Worm (Caenorhabditis elegans) whole organism, L1 larva: ENCODE results near the gene F54E12.2.

Source experiments
- C04F5.9 ChIP-seq: sonication (generic microtip); optimal IDR thresholded peaks from 2 replicates; lab custom pipeline; 2016; ENCODE audit warnings: missing genetic modification characterization, missing compliant biosample characterization
- F16B12.6 ChIP-seq: fragments of 150-350 bp; optimal IDR thresholded peaks from 2 replicates; lab custom pipeline; 2014; ENCODE audit warnings: missing biosample characterization, missing genetic modification characterization
- aha-1 ChIP-seq: fragments of 150-350 bp; optimal IDR thresholded peaks from 2 replicates; lab custom pipeline; 2014; ENCODE audit warnings: missing biosample characterization, missing genetic modification characterization
- ama-1 ChIP-seq: fragments of 150-350 bp; optimal IDR thresholded peaks from 2 replicates; lab custom pipeline; 2014
- blmp-1 ChIP-seq: fragments of 150-350 bp; optimal IDR thresholded peaks from 2 replicates; lab custom pipeline; 2014; ENCODE audit warnings: missing biosample characterization, missing genetic modification characterization
- ces-1 ChIP-seq: fragments of 150-350 bp; optimal IDR thresholded peaks from 2 replicates; lab custom pipeline; 2014; ENCODE audit warnings: missing biosample characterization, missing genetic modification reagents, missing genetic modification characterization
- dpl-1 ChIP-seq, 3 experiments: fragments of 150-350 bp in 2 of 3; sonication (generic microtip) in 1 of 3; optimal IDR thresholded peaks; 2 replicates each; lab custom pipeline; 2014 to 2017; ENCODE audit warnings: missing biosample characterization in 3 of 3, missing genetic modification characterization in 3 of 3, missing genetic modification reagents in 3 of 3
- dsc-1 ChIP-seq: sonication (generic microtip); optimal IDR thresholded peaks from 2 replicates; lab custom pipeline; 2016; ENCODE audit warnings: mild to moderate bottlenecking, missing genetic modification characterization, missing compliant biosample characterization
- efl-3 ChIP-seq: fragments of 200-800 bp; sonication (Bioruptor generic); optimal IDR thresholded peaks from 2 replicates; lab custom pipeline; 2018; ENCODE audit warnings: mild to moderate bottlenecking, missing genetic modification characterization, missing compliant biosample characterization
- egl-13 ChIP-seq: sonication (generic microtip); optimal IDR thresholded peaks from 2 replicates; lab custom pipeline; 2016; ENCODE audit warnings: missing genotype, missing genetic modification reagents, missing genetic modification characterization, missing compliant biosample characterization
- egl-27 ChIP-seq, 2 experiments: fragments of 150-350 bp in 1 of 2; sonication (generic microtip); optimal IDR thresholded peaks; 3 replicates each; lab custom pipeline; 2017 to 2018; ENCODE audit warnings: missing biosample characterization in 2 of 2, missing genetic modification characterization in 2 of 2, missing genetic modification reagents in 2 of 2
- ets-5 ChIP-seq: fragments of 200-800 bp; sonication (Bioruptor generic); IDR thresholded peaks from 2 replicates; pipeline ENCODE4 v1.3.6; 2022; ENCODE audit warnings: missing genetic modification characterization, missing compliant biosample characterization
- fkh-8 ChIP-seq: sonication (generic microtip); optimal IDR thresholded peaks from 2 replicates; lab custom pipeline; 2016; ENCODE audit warnings: mild to moderate bottlenecking, missing genetic modification characterization, missing compliant biosample characterization
- grh-1 ChIP-seq: fragments of 200-800 bp; sonication (Bioruptor generic); IDR thresholded peaks from 2 replicates; pipeline ENCODE4 v1.3.6; 2022; ENCODE audit warnings: missing genetic modification reagents, missing genetic modification characterization, missing compliant biosample characterization
- hlh-17 ChIP-seq: fragments of 200-800 bp; sonication (Bioruptor generic); optimal IDR thresholded peaks from 2 replicates; lab custom pipeline; 2018; ENCODE audit warnings: missing genetic modification characterization, mild to moderate bottlenecking, missing compliant biosample characterization, moderate library complexity, borderline replicate concordance
- hlh-4 ChIP-seq: sonication (generic microtip); optimal IDR thresholded peaks from 2 replicates; lab custom pipeline; 2016; ENCODE audit warnings: mild to moderate bottlenecking, missing genetic modification characterization, missing compliant biosample characterization
- irx-1 ChIP-seq: sonication (generic microtip); optimal IDR thresholded peaks from 2 replicates; lab custom pipeline; 2016; ENCODE audit warnings: missing genetic modification characterization, missing compliant biosample characterization
- jun-1 ChIP-seq: fragments of 150-350 bp; optimal IDR thresholded peaks from 2 replicates; lab custom pipeline; 2014; ENCODE audit warnings: missing biosample characterization, missing genetic modification reagents, missing genetic modification characterization
- lin-14 ChIP-seq: fragments of 200-800 bp; sonication (Bioruptor generic); optimal IDR thresholded peaks from 2 replicates; lab custom pipeline; 2018; ENCODE audit warnings: mild to moderate bottlenecking, missing genetic modification characterization, moderate library complexity, missing compliant biosample characterization
- lin-15B ChIP-seq: fragments of 150-350 bp; sonication (generic microtip); optimal IDR thresholded peaks from 3 replicates; lab custom pipeline; 2014; ENCODE audit warnings: missing biosample characterization, missing genetic modification characterization
- lin-35 ChIP-seq, 2 experiments: fragments of 150-350 bp; optimal IDR thresholded peaks; 2 replicates each; lab custom pipeline; 2014; ENCODE audit warnings: missing biosample characterization in 2 of 2, missing genetic modification characterization in 2 of 2, missing genetic modification reagents in 2 of 2
- lin-39 ChIP-seq: fragments of 150-350 bp; optimal IDR thresholded peaks from 2 replicates; lab custom pipeline; 2014; ENCODE audit warnings: missing biosample characterization, missing genetic modification reagents, missing genetic modification characterization
- lir-3 ChIP-seq: sonication (generic microtip); optimal IDR thresholded peaks from 2 replicates; lab custom pipeline; 2016; ENCODE audit warnings: mild to moderate bottlenecking, missing genetic modification characterization, moderate library complexity, missing compliant biosample characterization; ENCODE audit not compliant: poor library complexity
- lsy-2 ChIP-seq, 2 experiments: fragments of 150-350 bp; optimal IDR thresholded peaks; 2 replicates each; lab custom pipeline; 2014; ENCODE audit warnings: missing biosample characterization in 2 of 2, missing genetic modification characterization in 2 of 2
- mdl-1 ChIP-seq, 2 experiments: fragments of 150-350 bp; optimal IDR thresholded peaks; 2 replicates each; lab custom pipeline; 2014 to 2017; ENCODE audit warnings: missing biosample characterization in 2 of 2, missing genetic modification characterization in 2 of 2, inconsistent platforms in 1 of 2
- mef-2 ChIP-seq: fragments of 150-350 bp; optimal IDR thresholded peaks from 2 replicates; lab custom pipeline; 2014; ENCODE audit warnings: missing biosample characterization, missing genetic modification characterization
- nhr-28 ChIP-seq: fragments of 150-350 bp; optimal IDR thresholded peaks from 2 replicates; lab custom pipeline; 2014; ENCODE audit warnings: missing biosample characterization, missing genetic modification characterization
- nhr-47 ChIP-seq: sonication (generic microtip); optimal IDR thresholded peaks from 2 replicates; lab custom pipeline; 2016; ENCODE audit warnings: mild to moderate bottlenecking, missing genetic modification characterization, moderate library complexity, missing compliant biosample characterization
- nhr-71 ChIP-seq: sonication (generic microtip); optimal IDR thresholded peaks from 2 replicates; lab custom pipeline; 2016; ENCODE audit warnings: mild to moderate bottlenecking, missing genetic modification characterization, moderate library complexity, missing compliant biosample characterization
- nhr-84 ChIP-seq: sonication (generic microtip); optimal IDR thresholded peaks from 2 replicates; lab custom pipeline; 2017; ENCODE audit warnings: missing biosample characterization, missing genetic modification characterization
- nhr-85 ChIP-seq: sonication (generic microtip); peaks from one replicate; lab custom pipeline; 2016; ENCODE audit warnings: missing genetic modification characterization, inconsistent platforms, missing compliant biosample characterization
- pag-3 ChIP-seq: sonication (generic microtip); optimal IDR thresholded peaks from 2 replicates; lab custom pipeline; 2017; ENCODE audit warnings: missing genetic modification characterization, mild to moderate bottlenecking, missing compliant biosample characterization, antibody characterized with exemption, borderline replicate concordance; ENCODE audit not compliant: insufficient read depth
- pax-3 ChIP-seq: fragments of 200-800 bp; sonication (Bioruptor generic); optimal IDR thresholded peaks from 2 replicates; lab custom pipeline; 2018; ENCODE audit warnings: mild to moderate bottlenecking, missing genetic modification characterization, moderate library complexity, missing compliant biosample characterization
- rnt-1 ChIP-seq: sonication (generic microtip); optimal IDR thresholded peaks from 2 replicates; lab custom pipeline; 2016; ENCODE audit warnings: mild to moderate bottlenecking, missing genetic modification characterization, moderate library complexity, missing compliant biosample characterization
- skn-1 ChIP-seq: fragments of 150-350 bp; optimal IDR thresholded peaks from 2 replicates; lab custom pipeline; 2014; ENCODE audit warnings: missing biosample characterization, missing genetic modification characterization
- snu-23 ChIP-seq: sonication (generic microtip); optimal IDR thresholded peaks from 2 replicates; lab custom pipeline; 2016; ENCODE audit warnings: missing genetic modification characterization, missing compliant biosample characterization
- swsn-7 ChIP-seq: sonication (generic microtip); optimal IDR thresholded peaks from 2 replicates; lab custom pipeline; 2016; ENCODE audit warnings: missing genetic modification characterization, missing compliant biosample characterization
- unc-130 ChIP-seq: fragments of 150-350 bp; optimal IDR thresholded peaks from 2 replicates; lab custom pipeline; 2017; ENCODE audit warnings: missing biosample characterization, missing genetic modification characterization, inconsistent platforms
- zip-4 ChIP-seq: fragments of 200-800 bp; sonication (Bioruptor generic); optimal IDR thresholded peaks from 2 replicates; lab custom pipeline; 2018; ENCODE audit warnings: mild to moderate bottlenecking, missing genetic modification characterization, moderate library complexity, missing compliant biosample characterization

F54E12.2 gene

DNA sequence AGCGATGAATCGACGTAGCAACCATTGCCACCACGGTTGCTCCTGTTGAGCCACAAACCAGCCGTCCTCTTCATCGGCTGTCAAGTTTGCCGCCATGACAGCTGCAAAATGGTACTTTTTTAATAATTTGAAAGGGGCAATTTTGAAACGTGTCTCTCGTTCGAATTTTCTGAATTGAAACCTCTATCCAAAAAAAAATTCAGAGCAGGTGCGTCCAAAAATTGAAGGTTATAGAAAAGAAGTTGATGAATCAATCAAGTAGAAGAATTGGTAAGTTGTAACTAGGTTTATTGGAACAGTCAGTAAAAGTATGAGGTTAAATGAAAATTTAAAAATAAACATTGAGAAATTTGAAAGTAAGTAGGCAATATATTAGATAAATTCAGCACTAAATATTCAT lies 24.4 kb upstream of the F54E12.2 start, which contains the start of gene T01G1.4:
Gene T01G1.4, minus strand, starts transcription at position 101 of the 400 bp plus-strand sequence.
- TF ChIP-seq nhr-85 (tag; lab: Kevin White, UChicago) (peak; percentile 7), grh-1 (GFP tag; lab: Robert Waterston, UW) (no peak)
- TF ChIP-seq, all 84 proteins: peak for 1

DNA sequence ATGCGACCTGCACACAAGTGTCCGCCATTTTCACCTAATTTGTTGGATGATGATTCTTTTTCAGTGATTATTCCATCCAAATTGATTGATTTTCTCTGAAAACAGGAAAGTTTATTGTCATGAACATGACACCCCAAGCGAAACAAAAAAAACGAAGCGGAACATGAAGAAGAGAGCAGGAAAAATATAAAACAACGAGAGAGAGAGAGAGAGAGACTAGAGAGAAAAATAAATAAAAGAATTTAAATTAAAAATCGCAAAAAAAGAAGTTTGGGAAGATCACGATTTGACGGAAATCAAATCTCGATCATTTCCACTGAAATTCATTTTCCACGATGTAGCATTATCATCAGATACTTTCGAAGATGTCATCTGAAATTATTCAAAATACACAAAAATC lies 22.8 kb upstream of the F54E12.2 start, which contains the start of gene klp-12:
Gene klp-12, minus strand, starts transcription at position 101 of the 400 bp plus-strand sequence.
- TF ChIP-seq egl-27 (tag; optimal IDR thresholded peaks at IDR 0.05; lab: Kevin White, UChicago), result no peak
- no peak for TF ChIP-seq ets-5 (GFP tag; lab: Robert Waterston, UW)
- TF ChIP-seq aha-1 (tag; lab: Kevin White, UChicago), result no peak
- TF ChIP-seq, all 84 proteins: peak for 0

DNA sequence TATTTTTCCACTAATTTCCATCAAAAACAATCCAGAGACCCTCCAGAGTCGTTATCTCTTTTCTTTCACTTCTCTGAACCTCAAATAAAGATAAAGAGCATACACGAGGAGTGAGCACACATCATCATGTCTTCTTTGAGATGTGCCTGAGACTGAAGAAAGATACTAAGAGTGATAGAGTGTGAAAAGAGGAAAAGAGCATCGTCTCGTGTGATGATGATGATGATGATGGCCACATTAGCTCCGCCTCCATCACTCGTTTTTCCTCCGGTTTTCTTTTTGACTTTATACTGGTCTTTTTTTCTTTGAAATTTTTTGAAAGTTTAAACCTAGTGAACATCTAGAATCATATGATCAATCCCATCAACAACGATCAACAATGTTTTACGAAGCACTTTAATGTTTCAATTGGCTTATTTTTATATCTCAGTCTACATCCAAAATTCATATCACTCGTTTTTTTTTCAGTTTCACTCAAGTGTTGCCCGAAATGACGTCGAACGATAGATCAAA lies 17.0 kb upstream of the F54E12.2 start, which contains the start of gene T01G1.2:
Gene T01G1.2, plus strand, starts transcription at position 463 of the 513 bp plus-strand sequence.
- TF ChIP-seq mef-2 (tag; lab: Kevin White, UChicago) (peak; percentile 7), ets-5 (GFP tag; lab: Robert Waterston, UW) (no peak), C04F5.9 (tag; lab: Kevin White, UChicago) (no peak), snu-23 (GFP tag; lab: Kevin White, UChicago) (peak; percentile 22), efl-3 (GFP tag; lab: Kevin White, UChicago) (no peak), mdl-1 (tag; optimal IDR thresholded peaks at IDR 0.05; lab: Kevin White, UChicago) (peak in 1 of 2 experiments; percentile 25), ama-1 (lab: Kevin White, UChicago) (no peak), lsy-2 (tag; optimal IDR thresholded peaks at IDR 0.05; lab: Kevin White, UChicago) (peak; percentile 32 to 56), dpl-1 (GFP tag; optimal IDR thresholded peaks at IDR 0.05; lab: Kevin White, UChicago) (peak in 1 of 3 experiments; percentile 6), lin-35 (GFP tag; optimal IDR thresholded peaks at IDR 0.05; lab: Kevin White, UChicago) (no peak), nhr-71 (tag; lab: Kevin White, UChicago) (peak; percentile 73), dsc-1 (tag; lab: Kevin White, UChicago) (peak; percentile 42), aha-1 (tag; lab: Kevin White, UChicago) (no peak), pax-3 (tag; lab: Kevin White, UChicago) (no peak), jun-1 (tag; lab: Kevin White, UChicago) (no peak), rnt-1 (tag; lab: Kevin White, UChicago) (peak; percentile 61), blmp-1 (tag; lab: Kevin White, UChicago) (no peak), swsn-7 (peak; percentile 15), nhr-47 (peak; percentile 39), unc-130 (tag; lab: Kevin White, UChicago) (peak; percentile 31), lin-14 (GFP tag; lab: Kevin White, UChicago) (peak; percentile 81), irx-1 (tag; lab: Kevin White, UChicago) (no peak), nhr-28 (tag; lab: Kevin White, UChicago) (no peak), ces-1 (GFP tag; lab: Kevin White, UChicago) (no peak), pag-3 (peak; percentile 4), egl-27 (tag; optimal IDR thresholded peaks at IDR 0.05; lab: Kevin White, UChicago) (no peak), skn-1 (tag; lab: Kevin White, UChicago) (peak; percentile 47), egl-13 (tag; lab: Kevin White, UChicago) (peak; percentile 15)
- TF ChIP-seq, all 84 proteins: peak for 15

DNA sequence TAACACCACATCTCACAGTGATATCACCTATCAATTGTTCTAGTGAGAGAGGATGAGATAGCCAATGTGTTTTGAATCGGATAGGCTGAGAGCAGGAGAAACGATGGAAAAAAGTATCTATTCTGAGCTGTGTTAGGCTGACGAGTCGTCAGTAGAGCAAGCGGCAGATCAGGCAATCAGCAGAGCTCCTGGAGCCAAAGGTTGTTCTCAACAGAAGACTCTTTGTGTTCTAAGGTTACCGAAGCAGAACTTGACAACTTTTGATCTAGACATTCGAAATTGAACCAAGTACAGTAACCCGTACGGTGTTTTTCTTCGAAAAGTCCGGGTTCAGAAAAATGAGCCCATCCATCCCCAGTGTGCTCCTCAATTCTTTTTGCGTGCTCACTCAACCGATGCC lies 15.8 kb upstream of the F54E12.2 start:
- TF ChIP-seq C04F5.9 (tag; lab: Kevin White, UChicago), result no peak
- peak; percentile 37 for TF ChIP-seq rnt-1 (tag; lab: Kevin White, UChicago)
- no peak for TF ChIP-seq F16B12.6 (tag; lab: Kevin White, UChicago)
- no peak for TF ChIP-seq lir-3 (tag; lab: Kevin White, UChicago)
- no peak for TF ChIP-seq mef-2 (tag; lab: Kevin White, UChicago)
- no peak for TF ChIP-seq nhr-84 (tag; lab: Kevin White, UChicago)
- TF ChIP-seq nhr-71 (tag; lab: Kevin White, UChicago), result peak; percentile 22
- TF ChIP-seq fkh-8, result no peak
- TF ChIP-seq lin-39 (tag; lab: Kevin White, UChicago), result no peak
- TF ChIP-seq zip-4 (GFP tag; lab: Kevin White, UChicago), result no peak
- no peak for TF ChIP-seq hlh-4 (tag; lab: Kevin White, UChicago)
- TF ChIP-seq lin-15B (tag; lab: Kevin White, UChicago), result no peak
- TF ChIP-seq hlh-17 (GFP tag; lab: Kevin White, UChicago), result no peak
